Fruit fly (Drosophila melanogaster) whole organism, embryonic: ENCODE data around the gene CG34303.

Experiments used
- Asciz ChIP-seq: fragments of 200-800 bp; sonication (Bioruptor generic); optimal IDR thresholded peaks from 2 replicates; lab custom pipeline; 2017; ENCODE audit warnings: missing biosample characterization, mild to moderate bottlenecking, missing genetic modification characterization, missing genetic modification reagents
- Bgb ChIP-seq: fragments of 200-800 bp; sonication (Bioruptor generic); IDR thresholded peaks from 2 replicates; pipeline ENCODE4 v1.3.6; 2022; ENCODE audit warnings: missing biosample characterization, missing genetic modification characterization; ENCODE audit not compliant: partially characterized antibody
- Bteb2 ChIP-seq: fragments of 200-800 bp; sonication (Bioruptor generic); optimal IDR thresholded peaks from 2 replicates; lab custom pipeline; 2016; ENCODE audit warnings: missing biosample characterization, missing genetic modification characterization
- CG11085 ChIP-seq: fragments of 200-800 bp; sonication (Bioruptor generic); IDR thresholded peaks from 2 replicates; pipeline ENCODE4 v1.3.6; 2022; ENCODE audit warnings: missing biosample characterization, missing genetic modification characterization
- CG12071 ChIP-seq: fragments of 200-800 bp; sonication (Bioruptor generic); optimal IDR thresholded peaks from 3 replicates; lab custom pipeline; 2018; ENCODE audit warnings: missing biosample characterization, mild to moderate bottlenecking, missing genetic modification characterization
- CG13287 ChIP-seq: fragments of 200-800 bp; sonication (Bioruptor generic); IDR thresholded peaks from 2 replicates; pipeline ENCODE4 v1.3.6; 2022; ENCODE audit warnings: missing biosample characterization, missing genetic modification characterization; ENCODE audit not compliant: partially characterized antibody
- CG13296 ChIP-seq: fragments of 200-800 bp; sonication (Bioruptor generic); optimal IDR thresholded peaks from 3 replicates; lab custom pipeline; 2018; ENCODE audit warnings: missing biosample characterization, mild to moderate bottlenecking, missing genetic modification characterization
- CG13894 ChIP-seq: fragments of 200-800 bp; sonication (Bioruptor generic); optimal IDR thresholded peaks from 3 replicates; lab custom pipeline; 2018; ENCODE audit warnings: missing biosample characterization, mild to moderate bottlenecking, missing genetic modification characterization, moderate library complexity
- CG14050 ChIP-seq: fragments of 200-800 bp; sonication (Bioruptor generic); IDR thresholded peaks from 3 replicates; pipeline ENCODE4 v1.3.6; 2022; ENCODE audit warnings: missing biosample characterization, missing genetic modification characterization
- CG14667 ChIP-seq: fragments of 200-800 bp; sonication (Bioruptor generic); IDR thresholded peaks from 2 replicates; pipeline ENCODE4 v1.3.6; 2022; ENCODE audit warnings: missing biosample characterization, missing genetic modification characterization
- CG15479 ChIP-seq: fragments of 200-800 bp; sonication (Bioruptor generic); optimal IDR thresholded peaks from 3 replicates; lab custom pipeline; 2019; ENCODE audit warnings: missing biosample characterization, mild to moderate bottlenecking, missing genetic modification characterization, moderate library complexity
- CG15514 ChIP-seq: fragments of 200-800 bp; sonication (Bioruptor generic); optimal IDR thresholded peaks from 3 replicates; lab custom pipeline; 2017; ENCODE audit warnings: missing biosample characterization, missing genetic modification characterization, mild to moderate bottlenecking, moderate library complexity, missing genetic modification reagents
- CG16779 ChIP-seq: fragments of 200-800 bp; sonication (Bioruptor generic); IDR thresholded peaks from 2 replicates; pipeline ENCODE4 v1.3.6; 2022; ENCODE audit warnings: missing biosample characterization, missing genetic modification characterization
- CG17802 ChIP-seq: fragments of 200-800 bp; sonication (Bioruptor generic); optimal IDR thresholded peaks from 2 replicates; lab custom pipeline; 2018; ENCODE audit warnings: missing biosample characterization, mild to moderate bottlenecking, missing genetic modification characterization, moderate library complexity
- CG31365 ChIP-seq: fragments of 200-800 bp; sonication (Bioruptor generic); optimal IDR thresholded peaks from 2 replicates; lab custom pipeline; 2018; ENCODE audit warnings: missing biosample characterization, mild to moderate bottlenecking, missing genetic modification characterization
- CG3163 ChIP-seq: fragments of 200-800 bp; sonication (Bioruptor generic); optimal IDR thresholded peaks from 3 replicates; lab custom pipeline; 2016; ENCODE audit warnings: missing biosample characterization, missing genetic modification characterization
- CG3281 ChIP-seq: fragments of 200-800 bp; sonication (Bioruptor generic); optimal IDR thresholded peaks from 3 replicates; lab custom pipeline; 2017; ENCODE audit warnings: missing biosample characterization, mild to moderate bottlenecking, missing genetic modification characterization
- CG3407 ChIP-seq: fragments of 200-800 bp; sonication (Bioruptor generic); optimal IDR thresholded peaks from 2 replicates; lab custom pipeline; 2018; ENCODE audit warnings: missing biosample characterization, mild to moderate bottlenecking, missing genetic modification characterization
- CG3838 ChIP-seq: fragments of 200-800 bp; sonication (Bioruptor generic); optimal IDR thresholded peaks from 3 replicates; lab custom pipeline; 2016; ENCODE audit warnings: missing biosample characterization, missing genetic modification characterization
- CG4360 ChIP-seq: fragments of 200-800 bp; sonication (Bioruptor generic); IDR thresholded peaks from 2 replicates; pipeline ENCODE4 v1.3.6; 2022; ENCODE audit warnings: missing biosample characterization, missing genetic modification characterization
- CG6272 ChIP-seq: fragments of 200-800 bp; sonication (Bioruptor generic); IDR thresholded peaks from 2 replicates; pipeline ENCODE4 v1.3.6; 2022; ENCODE audit warnings: missing biosample characterization, missing genetic modification characterization
- CG7372 ChIP-seq: fragments of 200-800 bp; sonication (Bioruptor generic); IDR thresholded peaks from 2 replicates; pipeline ENCODE4 v1.3.6; 2022; ENCODE audit warnings: missing biosample characterization, missing genetic modification characterization
- CG7745 ChIP-seq: fragments of 200-800 bp; sonication (Bioruptor generic); optimal IDR thresholded peaks from 2 replicates; lab custom pipeline; 2018; ENCODE audit warnings: missing biosample characterization, mild to moderate bottlenecking, missing genetic modification characterization, moderate library complexity
- CG8388 ChIP-seq: fragments of 200-800 bp; sonication (Bioruptor generic); optimal IDR thresholded peaks from 2 replicates; lab custom pipeline; 2019; ENCODE audit warnings: missing biosample characterization, mild to moderate bottlenecking, missing genetic modification characterization, moderate library complexity
- CkIIα-i1 ChIP-seq: fragments of 200-800 bp; sonication (Bioruptor generic); IDR thresholded peaks from 2 replicates; pipeline ENCODE4 v1.3.6; 2022; ENCODE audit warnings: missing biosample characterization, missing genetic modification characterization
- D19B ChIP-seq: fragments of 200-800 bp; sonication (Bioruptor generic); optimal IDR thresholded peaks from 2 replicates; lab custom pipeline; 2017; ENCODE audit warnings: missing biosample characterization, mild to moderate bottlenecking, missing genetic modification characterization
- Drgx ChIP-seq: fragments of 200-800 bp; sonication (Bioruptor generic); IDR thresholded peaks from 2 replicates; pipeline ENCODE4 v1.3.6; 2022; ENCODE audit warnings: missing biosample characterization, missing genetic modification characterization
- HLH4C ChIP-seq: fragments of 200-800 bp; sonication (Bioruptor generic); IDR thresholded peaks from 3 replicates; pipeline ENCODE4 v1.3.6; 2022; ENCODE audit warnings: missing biosample characterization, missing genetic modification characterization; ENCODE audit not compliant: partially characterized antibody
- MBD-R2 ChIP-seq: fragments of 200-800 bp; sonication (Bioruptor generic); IDR thresholded peaks from 2 replicates; pipeline ENCODE4 v1.3.6; 2022; ENCODE audit warnings: missing biosample characterization, missing genetic modification characterization
- Pdp1 ChIP-seq, 2 experiments: fragments of 200-800 bp; sonication (Bioruptor generic); optimal IDR thresholded peaks; 3 replicates each; lab custom pipeline; 2016; ENCODE audit warnings: missing biosample characterization in 2 of 2, missing genetic modification characterization in 2 of 2, mild to moderate bottlenecking in 1 of 2, moderate library complexity in 1 of 2
- Sox102F ChIP-seq: fragments of 200-800 bp; sonication (Bioruptor generic); optimal IDR thresholded peaks from 2 replicates; lab custom pipeline; 2018; ENCODE audit warnings: missing biosample characterization, mild to moderate bottlenecking, missing genetic modification characterization, moderate library complexity
- Xrp1 ChIP-seq: fragments of 200-800 bp; sonication (Bioruptor generic); IDR thresholded peaks from 2 replicates; pipeline ENCODE4 v1.3.6; 2022; ENCODE audit warnings: missing biosample characterization, missing genetic modification characterization
- YL-1 ChIP-seq: fragments of 200-800 bp; sonication (Bioruptor generic); optimal IDR thresholded peaks from 3 replicates; lab custom pipeline; 2017; ENCODE audit warnings: missing biosample characterization, mild to moderate bottlenecking, missing genetic modification characterization
- ash1 ChIP-seq: fragments of 200-800 bp; sonication (Bioruptor generic); optimal IDR thresholded peaks from 2 replicates; lab custom pipeline; 2018; ENCODE audit warnings: missing biosample characterization, mild to moderate bottlenecking, missing genetic modification characterization
- cas ChIP-seq: fragments of 200-800 bp; sonication (Bioruptor generic); IDR thresholded peaks from 2 replicates; pipeline ENCODE4 v1.3.6; 2022; ENCODE audit warnings: missing biosample characterization, missing genetic modification characterization
- caup ChIP-seq: fragments of 200-800 bp; sonication (Bioruptor generic); optimal IDR thresholded peaks from 3 replicates; lab custom pipeline; 2017; ENCODE audit warnings: missing biosample characterization, mild to moderate bottlenecking, missing genetic modification characterization, moderate library complexity; ENCODE audit not compliant: severe bottlenecking
- da ChIP-seq: fragments of 200-800 bp; sonication (Bioruptor generic); optimal IDR thresholded peaks from 2 replicates; lab custom pipeline; 2016; ENCODE audit warnings: missing biosample characterization, missing genetic modification characterization
- dimm ChIP-seq: fragments of 200-800 bp; sonication (Bioruptor generic); IDR thresholded peaks from 2 replicates; pipeline ENCODE4 v1.3.6; 2022; ENCODE audit warnings: missing biosample characterization, missing genetic modification characterization
- dysf ChIP-seq: fragments of 200-800 bp; sonication (Bioruptor generic); IDR thresholded peaks from 3 replicates; pipeline ENCODE4 v1.3.6; 2022; ENCODE audit warnings: missing biosample characterization, missing genetic modification characterization
- emc ChIP-seq: fragments of 200-800 bp; sonication (Bioruptor generic); optimal IDR thresholded peaks from 2 replicates; lab custom pipeline; 2016; ENCODE audit warnings: missing biosample characterization, missing genetic modification characterization
- ems ChIP-seq: fragments of 200-800 bp; sonication (Bioruptor generic); optimal IDR thresholded peaks from 3 replicates; lab custom pipeline; 2016; ENCODE audit warnings: missing biosample characterization, missing genetic modification characterization
- fd3F ChIP-seq: fragments of 200-800 bp; sonication (Bioruptor generic); optimal IDR thresholded peaks from 2 replicates; lab custom pipeline; 2018; ENCODE audit warnings: missing biosample characterization, mild to moderate bottlenecking, missing genetic modification characterization, moderate library complexity
- fru ChIP-seq: fragments of >200 bp; optimal IDR thresholded peaks from 2 replicates; lab custom pipeline; 2017
- ftz-f1 ChIP-seq: fragments of 200-800 bp; sonication (Bioruptor generic); optimal IDR thresholded peaks from 2 replicates; lab custom pipeline; 2016; ENCODE audit warnings: missing biosample characterization, missing genetic modification characterization
- jigr1 ChIP-seq: fragments of 200-800 bp; sonication (Bioruptor generic); IDR thresholded peaks from 3 replicates; pipeline ENCODE4 v1.3.6; 2022; ENCODE audit warnings: missing biosample characterization, missing genetic modification characterization
- kay ChIP-seq: fragments of 200-800 bp; sonication (Bioruptor generic); optimal IDR thresholded peaks from 2 replicates; lab custom pipeline; 2016; ENCODE audit warnings: missing biosample characterization, missing genetic modification characterization
- p53 ChIP-seq: fragments of 200-800 bp; sonication (Bioruptor generic); optimal IDR thresholded peaks from 2 replicates; lab custom pipeline; 2016; ENCODE audit warnings: missing biosample characterization, missing genetic modification characterization
- repo ChIP-seq: fragments of 200-800 bp; sonication (Bioruptor generic); optimal IDR thresholded peaks from 2 replicates; lab custom pipeline; 2016; ENCODE audit warnings: missing biosample characterization, missing genetic modification characterization
- schlank ChIP-seq: fragments of 200-800 bp; sonication (Bioruptor generic); optimal IDR thresholded peaks from 2 replicates; lab custom pipeline; 2018; ENCODE audit warnings: missing biosample characterization, mild to moderate bottlenecking, missing genetic modification characterization
- tup ChIP-seq: fragments of 200-800 bp; sonication (Bioruptor generic); optimal IDR thresholded peaks from 2 replicates; lab custom pipeline; 2016; ENCODE audit warnings: missing biosample characterization, mild to moderate bottlenecking, missing genetic modification characterization, moderate library complexity
- zfh2 ChIP-seq: fragments of 200-800 bp; sonication (Bioruptor generic); optimal IDR thresholded peaks from 2 replicates; lab custom pipeline; 2016; ENCODE audit warnings: missing biosample characterization, missing genetic modification characterization

CG34303 gene

dm6 chr3R:10109938-10110337 lies 41.7 kb downstream of the CG34303 start, which contains the start of gene Fmr1 (continued):
- TF ChIP-seq Xrp1 (GFP tag; lab: Robert Waterston, UW) (0 out of 2 replicates have a peak, but pooled peaks have one; percentile 31), CG12071 (GFP tag; lab: Kevin White, UChicago) (no peak), repo (GFP tag; lab: Kevin White, UChicago) (no peak), fd3F (GFP tag; lab: Kevin White, UChicago) (peak; percentile 49), schlank (tag; lab: Kevin White, UChicago) (peak; percentile 12), CG8388 (GFP tag; lab: Kevin White, UChicago) (no peak), CG4360 (GFP tag; lab: Robert Waterston, UW) (no peak), CG16779 (GFP tag; lab: Robert Waterston, UW) (no peak), CG15514 (peak; percentile 85), CG3838 (no peak), CG13894 (tag; lab: Kevin White, UChicago) (no peak), cas (GFP tag; lab: Robert Waterston, UW) (no peak), Pdp1 (GFP tag; optimal IDR thresholded peaks at IDR 0.05; lab: Kevin White, UChicago) (peak; percentile 44 to 55), Bgb (GFP tag; lab: Robert Waterston, UW) (no peak), ems (GFP tag; lab: Kevin White, UChicago) (peak; percentile 27), MBD-R2 (GFP tag; lab: Robert Waterston, UW) (peak; percentile 33; the same call in 1 of the 2 replicates), YL-1 (peak; percentile 17), CG13287 (no peak; the same call in 1 of the 2 replicates), CG3163 (GFP tag; lab: Kevin White, UChicago) (peak; percentile 41), CG3281 (GFP tag; lab: Kevin White, UChicago) (peak; percentile 100), ash1 (no peak), emc (peak; percentile 60), Bteb2 (GFP tag; lab: Kevin White, UChicago) (peak; percentile 54), CG15479 (GFP tag; lab: Kevin White, UChicago) (no peak), CG14050 (GFP tag; lab: Robert Waterston, UW) (no peak; the same call in 2 of the 3 replicates), zfh2 (GFP tag; lab: Kevin White, UChicago) (peak; percentile 59), Sox102F (GFP tag; lab: Kevin White, UChicago) (peak; percentile 42), dimm (GFP tag; lab: Robert Waterston, UW) (no peak), CG13296 (GFP tag; lab: Kevin White, UChicago) (no peak), CG17802 (tag; lab: Kevin White, UChicago) (no peak), CG11085 (no peak), fru (lab: Kevin White, UChicago) (no peak), CG7372 (GFP tag; lab: Robert Waterston, UW) (0 out of 2 replicates have a peak, but pooled peaks have one; percentile 33), caup (GFP tag; lab: Kevin White, UChicago) (no peak), D19B (GFP tag; lab: Kevin White, UChicago) (no peak), p53 (GFP tag; lab: Kevin White, UChicago) (peak; percentile 39), HLH4C (no peak), da (GFP tag; lab: Kevin White, UChicago) (peak; percentile 45), CG6272 (peak; percentile 40; the same call in 1 of the 2 replicates), ftz-f1 (GFP tag; lab: Kevin White, UChicago) (no peak), Drgx (GFP tag; lab: Robert Waterston, UW) (no peak), kay (GFP tag; lab: Kevin White, UChicago) (peak; percentile 56), tup (GFP tag; lab: Kevin White, UChicago) (no peak), CG14667 (0 out of 2 replicates have a peak, but pooled peaks have one; percentile 12), CkIIα-i1 (GFP tag; lab: Robert Waterston, UW) (no peak), Asciz (GFP tag; lab: Kevin White, UChicago) (no peak), jigr1 (no peak), CG3407 (GFP tag; lab: Kevin White, UChicago) (no peak), CG7745 (tag; lab: Kevin White, UChicago) (no peak), dysf (GFP tag; lab: Robert Waterston, UW) (peak; percentile 57), CG31365 (tag; lab: Kevin White, UChicago) (no peak)
